Worm (Caenorhabditis elegans) whole organism, L3 larva: Measurements from ENCODE around the gene fmi-1.

ENCODE experiments used
- ZK546.5 ChIP-seq: sonication (generic microtip); optimal IDR thresholded peaks from 2 replicates; lab custom pipeline; 2017; ENCODE audit warnings: missing biosample characterization, missing genetic modification characterization
- elt-1 ChIP-seq: fragments of 150-350 bp; optimal IDR thresholded peaks from 2 replicates; lab custom pipeline; 2014; ENCODE audit warnings: missing biosample characterization, missing genetic modification characterization
- fkh-2 ChIP-seq: fragments of 150-350 bp; optimal IDR thresholded peaks from 2 replicates; lab custom pipeline; 2014; ENCODE audit warnings: missing biosample characterization, missing genetic modification reagents, missing genetic modification characterization
- jun-1 ChIP-seq: fragments of 150-350 bp; optimal IDR thresholded peaks from 2 replicates; lab custom pipeline; 2014; ENCODE audit warnings: missing biosample characterization, missing genetic modification reagents, missing genetic modification characterization
- lin-15B ChIP-seq: fragments of 150-350 bp; optimal IDR thresholded peaks from 2 replicates; lab custom pipeline; 2014; ENCODE audit warnings: missing biosample characterization, missing genetic modification characterization
- lsy-12 ChIP-seq: sonication (generic microtip); optimal IDR thresholded peaks from 2 replicates; lab custom pipeline; 2016; ENCODE audit warnings: mild to moderate bottlenecking, missing genetic modification characterization, missing compliant biosample characterization
- nhr-12 ChIP-seq: fragments of 150-350 bp; optimal IDR thresholded peaks from 2 replicates; lab custom pipeline; 2014; ENCODE audit warnings: missing biosample characterization, missing genetic modification characterization
- nhr-237 ChIP-seq: fragments of 150-350 bp; optimal IDR thresholded peaks from 2 replicates; lab custom pipeline; 2014; ENCODE audit warnings: missing biosample characterization, missing genetic modification characterization
- nhr-77 ChIP-seq: fragments of 150-350 bp; optimal IDR thresholded peaks from 2 replicates; lab custom pipeline; 2014; ENCODE audit warnings: missing biosample characterization, missing genetic modification characterization
- snpc-4 ChIP-seq: fragments of 150-350 bp; optimal IDR thresholded peaks from 2 replicates; lab custom pipeline; 2014; ENCODE audit warnings: missing biosample characterization, missing genetic modification characterization
- tbx-2 ChIP-seq: sonication (generic microtip); optimal IDR thresholded peaks from 2 replicates; lab custom pipeline; 2016; ENCODE audit warnings: mild to moderate bottlenecking, missing genetic modification characterization, missing compliant biosample characterization
- unc-39 ChIP-seq: sonication (generic microtip); optimal IDR thresholded peaks from 4 replicates; lab custom pipeline; 2017; ENCODE audit warnings: missing biosample characterization, missing genetic modification characterization
- ztf-11 ChIP-seq: fragments of 150-350 bp; optimal IDR thresholded peaks from 2 replicates; lab custom pipeline; 2014; ENCODE audit warnings: missing biosample characterization, missing genetic modification characterization
- ztf-4 ChIP-seq: fragments of 150-350 bp; optimal IDR thresholded peaks from 2 replicates; lab custom pipeline; 2014; ENCODE audit warnings: missing biosample characterization, missing genetic modification characterization

ce11 chrV:13022265-13022664 is 3.4 kb downstream of the fmi-1 start:
- TF ChIP-seq snpc-4 (tag; lab: Kevin White, UChicago) (no peak), fkh-2 (tag; lab: Kevin White, UChicago) (no peak), tbx-2 (no peak), jun-1 (tag; lab: Kevin White, UChicago) (no peak), lsy-12 (tag; lab: Kevin White, UChicago) (no peak), ZK546.5 (tag; lab: Kevin White, UChicago) (no peak), nhr-12 (tag; lab: Kevin White, UChicago) (no peak), nhr-237 (tag; lab: Kevin White, UChicago) (no peak), nhr-77 (tag; lab: Kevin White, UChicago) (no peak), ztf-4 (tag; lab: Kevin White, UChicago) (no peak), unc-39 (tag; lab: Kevin White, UChicago) (no peak), lin-15B (tag; lab: Kevin White, UChicago) (no peak), ztf-11 (no peak), elt-1 (no peak)
